Worm (Caenorhabditis elegans): ENCODE data around the gene nhl-3.

DNA sequence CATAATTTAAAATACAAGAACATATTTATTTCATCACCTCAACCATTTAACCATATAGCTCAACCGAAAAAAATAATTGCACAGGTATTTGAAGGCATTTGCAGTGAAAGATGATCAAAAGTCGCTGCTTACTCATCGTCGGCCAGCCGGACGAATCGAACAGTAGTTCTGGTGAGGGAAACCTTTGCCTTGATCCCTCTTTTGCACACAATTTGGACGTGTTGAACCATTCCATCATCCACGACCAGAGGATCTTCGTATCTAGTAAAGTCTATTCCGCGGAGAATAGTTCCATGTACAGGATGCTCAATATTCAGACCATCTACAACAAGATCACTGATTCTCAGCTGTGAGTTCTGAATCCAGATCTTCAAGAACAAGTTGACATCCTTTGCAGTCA is 19.9 kb downstream of the nhl-3 start:
- no peak for TF ChIP-seq ama-1 (optimal IDR thresholded peaks at IDR 0.05)
- no peak for TF ChIP-seq C38D4.7 (GFP tag; optimal IDR thresholded peaks at IDR 0.05)
- no peak for TF ChIP-seq pha-4 (tag; optimal IDR thresholded peaks at IDR 0.05)
- no peak for TF ChIP-seq nhr-11 (tag; optimal IDR thresholded peaks at IDR 0.05)
- TF ChIP-seq pag-3 (tag; optimal IDR thresholded peaks at IDR 0.05; ENCODE audit: borderline replicate concordance), result no peak

Measured in whole organism, late embryonic.